Worm (Caenorhabditis elegans) whole organism, L1 larva: ENCODE data around the gene cyp-33C2.

Experiments
- ces-1 ChIP-seq: fragments of 150-350 bp; optimal IDR thresholded peaks from 2 replicates; lab custom pipeline; 2014; ENCODE audit warnings: missing biosample characterization, missing genetic modification reagents, missing genetic modification characterization
- efl-3 ChIP-seq: fragments of 200-800 bp; sonication (Bioruptor generic); optimal IDR thresholded peaks from 2 replicates; lab custom pipeline; 2018; ENCODE audit warnings: mild to moderate bottlenecking, missing genetic modification characterization, missing compliant biosample characterization
- egl-27 ChIP-seq, 2 experiments: fragments of 150-350 bp in 1 of 2; sonication (generic microtip); optimal IDR thresholded peaks; 3 replicates each; lab custom pipeline; 2017 to 2018; ENCODE audit warnings: missing biosample characterization in 2 of 2, missing genetic modification characterization in 2 of 2, missing genetic modification reagents in 2 of 2
- lin-39 ChIP-seq: fragments of 150-350 bp; optimal IDR thresholded peaks from 2 replicates; lab custom pipeline; 2014; ENCODE audit warnings: missing biosample characterization, missing genetic modification reagents, missing genetic modification characterization
- lsy-2 ChIP-seq, 2 experiments: fragments of 150-350 bp; optimal IDR thresholded peaks; 2 replicates each; lab custom pipeline; 2014; ENCODE audit warnings: missing biosample characterization in 2 of 2, missing genetic modification characterization in 2 of 2
- nhr-77 ChIP-seq: fragments of 150-350 bp; optimal IDR thresholded peaks from 2 replicates; lab custom pipeline; 2014; ENCODE audit warnings: missing biosample characterization, missing genetic modification characterization
- sox-4 ChIP-seq: sonication (generic microtip); optimal IDR thresholded peaks from 2 replicates; lab custom pipeline; 2016; ENCODE audit warnings: missing genetic modification characterization, missing compliant biosample characterization
- zip-4 ChIP-seq: fragments of 200-800 bp; sonication (Bioruptor generic); optimal IDR thresholded peaks from 2 replicates; lab custom pipeline; 2018; ENCODE audit warnings: mild to moderate bottlenecking, missing genetic modification characterization, moderate library complexity, missing compliant biosample characterization

- TF ChIP-seq sox-4 (no peak), lin-39 (tag; lab: Kevin White, UChicago) (no peak), nhr-77 (tag; lab: Kevin White, UChicago) (no peak), ces-1 (GFP tag; lab: Kevin White, UChicago) (no peak), zip-4 (GFP tag; lab: Kevin White, UChicago) (no peak), lsy-2 (tag; optimal IDR thresholded peaks at IDR 0.05; lab: Kevin White, UChicago) (no peak), egl-27 (tag; optimal IDR thresholded peaks at IDR 0.05; lab: Kevin White, UChicago) (no peak), efl-3 (GFP tag; lab: Kevin White, UChicago) (no peak)
Observed at ce11 chrV:2199594-2199993, 16.3 kb downstream of the cyp-33C2 start.
